Fruit fly (Drosophila melanogaster) whole organism, embryonic: Measurements from ENCODE around the gene SIFaR.
A peak's percentile ranks its signal among the peaks of the same experiment; 100 is the strongest.

ENCODE experiments used
- CG10565 ChIP-seq: fragments of 200-800 bp; sonication (Bioruptor generic); optimal IDR thresholded peaks from 3 replicates; lab custom pipeline; 2016; ENCODE audit warnings: missing biosample characterization, mild to moderate bottlenecking, missing genetic modification characterization
- CG10979 ChIP-seq: fragments of 200-800 bp; sonication (Bioruptor generic); optimal IDR thresholded peaks from 2 replicates; lab custom pipeline; 2018; ENCODE audit warnings: missing biosample characterization, mild to moderate bottlenecking, missing genetic modification characterization, moderate library complexity
- CG12299 ChIP-seq: fragments of 200-800 bp; sonication (Bioruptor generic); optimal IDR thresholded peaks from 2 replicates; lab custom pipeline; 2018; ENCODE audit warnings: missing biosample characterization, mild to moderate bottlenecking, missing genetic modification characterization
- CG1233 ChIP-seq: fragments of 200-800 bp; sonication (Bioruptor generic); optimal IDR thresholded peaks from 4 replicates; lab custom pipeline; 2018; ENCODE audit warnings: missing biosample characterization, mild to moderate bottlenecking, missing genetic modification characterization
- CG12769 ChIP-seq: fragments of 200-800 bp; sonication (Bioruptor generic); optimal IDR thresholded peaks from 2 replicates; lab custom pipeline; 2019; ENCODE audit warnings: missing biosample characterization, mild to moderate bottlenecking, missing genetic modification characterization, moderate library complexity
- CG13775 ChIP-seq: fragments of 200-800 bp; sonication (Bioruptor generic); optimal IDR thresholded peaks from 3 replicates; lab custom pipeline; 2017; ENCODE audit warnings: missing biosample characterization, mild to moderate bottlenecking, missing genetic modification characterization
- CG14667 ChIP-seq: fragments of 200-800 bp; sonication (Bioruptor generic); IDR thresholded peaks from 2 replicates; pipeline ENCODE4 v1.3.6; 2022; ENCODE audit warnings: missing biosample characterization, missing genetic modification characterization
- CG14965 ChIP-seq: fragments of 200-800 bp; sonication (Bioruptor generic); optimal IDR thresholded peaks from 2 replicates; lab custom pipeline; 2016; ENCODE audit warnings: missing biosample characterization, missing genetic modification characterization, borderline replicate concordance
- CG17186 ChIP-seq: fragments of 200-800 bp; sonication (Bioruptor generic); optimal IDR thresholded peaks from 3 replicates; lab custom pipeline; 2017; ENCODE audit warnings: missing biosample characterization, missing genetic modification reagents, missing genetic modification characterization
- CG17568 ChIP-seq: fragments of 200-800 bp; sonication (Bioruptor generic); optimal IDR thresholded peaks from 2 replicates; lab custom pipeline; 2018; ENCODE audit warnings: missing biosample characterization, mild to moderate bottlenecking, missing genetic modification characterization, moderate library complexity
- CG2712 ChIP-seq: fragments of 200-800 bp; optimal IDR thresholded peaks from 3 replicates; lab custom pipeline; 2019; ENCODE audit warnings: missing biosample characterization, mild to moderate bottlenecking, missing genetic modification characterization, moderate library complexity
- CG2889 ChIP-seq: fragments of 200-800 bp; sonication (Bioruptor generic); IDR thresholded peaks from 3 replicates; pipeline ENCODE4 v1.3.6; 2022; ENCODE audit warnings: missing biosample characterization, missing genetic modification characterization
- CG3163 ChIP-seq: fragments of 200-800 bp; sonication (Bioruptor generic); optimal IDR thresholded peaks from 3 replicates; lab custom pipeline; 2016; ENCODE audit warnings: missing biosample characterization, missing genetic modification characterization
- CG3838 ChIP-seq: fragments of 200-800 bp; sonication (Bioruptor generic); optimal IDR thresholded peaks from 3 replicates; lab custom pipeline; 2016; ENCODE audit warnings: missing biosample characterization, missing genetic modification characterization
- CG4820 ChIP-seq: fragments of 200-800 bp; sonication (Bioruptor generic); optimal IDR thresholded peaks from 3 replicates; lab custom pipeline; 2016; ENCODE audit warnings: missing biosample characterization, missing genetic modification characterization
- CG6272 ChIP-seq: fragments of 200-800 bp; sonication (Bioruptor generic); IDR thresholded peaks from 2 replicates; pipeline ENCODE4 v1.3.6; 2022; ENCODE audit warnings: missing biosample characterization, missing genetic modification characterization
- CG6654 ChIP-seq: fragments of 200-800 bp; sonication (Bioruptor generic); optimal IDR thresholded peaks from 2 replicates; lab custom pipeline; 2017; ENCODE audit warnings: missing biosample characterization, mild to moderate bottlenecking, missing genetic modification characterization
- CG8359 ChIP-seq: fragments of 200-800 bp; sonication (Bioruptor generic); optimal IDR thresholded peaks from 2 replicates; lab custom pipeline; 2017; ENCODE audit warnings: missing biosample characterization, mild to moderate bottlenecking, missing genetic modification characterization, borderline replicate concordance
- CG8388 ChIP-seq: fragments of 200-800 bp; sonication (Bioruptor generic); optimal IDR thresholded peaks from 2 replicates; lab custom pipeline; 2019; ENCODE audit warnings: missing biosample characterization, mild to moderate bottlenecking, missing genetic modification characterization, moderate library complexity
- CG9215 ChIP-seq: fragments of 200-800 bp; sonication (Bioruptor generic); IDR thresholded peaks from 2 replicates; pipeline ENCODE4 v1.3.6; 2022; ENCODE audit warnings: missing biosample characterization, missing genetic modification characterization
- CG9817 ChIP-seq: fragments of 200-800 bp; sonication (Bioruptor generic); optimal IDR thresholded peaks from 2 replicates; lab custom pipeline; 2018; ENCODE audit warnings: missing biosample characterization, mild to moderate bottlenecking, missing genetic modification characterization, moderate library complexity
- CTCF ChIP-seq: fragments of 200-800 bp; sonication (Bioruptor generic); optimal IDR thresholded peaks from 2 replicates; lab custom pipeline; 2017; ENCODE audit warnings: missing biosample characterization, mild to moderate bottlenecking, missing genetic modification characterization, moderate library complexity
- Camta ChIP-seq: fragments of 200-800 bp; sonication (Bioruptor generic); optimal IDR thresholded peaks from 2 replicates; lab custom pipeline; 2016; ENCODE audit warnings: missing biosample characterization, missing genetic modification characterization
- Deaf1 ChIP-seq: fragments of 200-800 bp; optimal IDR thresholded peaks from 3 replicates; lab custom pipeline; 2019; ENCODE audit warnings: missing biosample characterization, mild to moderate bottlenecking, missing genetic modification characterization, moderate library complexity
- Dip2 ChIP-seq: fragments of 200-800 bp; sonication (Bioruptor generic); IDR thresholded peaks from 2 replicates; pipeline ENCODE4 v1.3.6; 2022; ENCODE audit warnings: missing biosample characterization, missing genetic modification characterization
- Fer1 ChIP-seq: fragments of 200-800 bp; sonication (Bioruptor generic); optimal IDR thresholded peaks from 2 replicates; lab custom pipeline; 2017; ENCODE audit warnings: missing biosample characterization, mild to moderate bottlenecking, missing genetic modification characterization
- Gug ChIP-seq: fragments of 200-800 bp; sonication (Bioruptor generic); IDR thresholded peaks from 4 replicates; pipeline ENCODE4 v1.3.6; 2022; ENCODE audit warnings: missing biosample characterization, missing genetic modification characterization
- HmgD ChIP-seq: fragments of 200-800 bp; sonication (Bioruptor generic); optimal IDR thresholded peaks from 3 replicates; lab custom pipeline; 2016; ENCODE audit warnings: missing biosample characterization, missing genetic modification characterization
- Hr51 ChIP-seq, 2 experiments: fragments of 200-800 bp; sonication (Bioruptor generic); optimal IDR thresholded peaks; 2 replicates in 1 of 2; 3 replicates in 1 of 2; lab custom pipeline; 2016 to 2018; ENCODE audit warnings: missing biosample characterization in 2 of 2, missing genetic modification characterization in 2 of 2, mild to moderate bottlenecking in 1 of 2, moderate library complexity in 1 of 2
- MBD-R2 ChIP-seq: fragments of 200-800 bp; sonication (Bioruptor generic); IDR thresholded peaks from 2 replicates; pipeline ENCODE4 v1.3.6; 2022; ENCODE audit warnings: missing biosample characterization, missing genetic modification characterization
- Mes4 ChIP-seq: fragments of 200-800 bp; sonication (Bioruptor generic); optimal IDR thresholded peaks from 2 replicates; lab custom pipeline; 2016; ENCODE audit warnings: missing biosample characterization, missing genetic modification characterization
- NC2β ChIP-seq: fragments of 200-800 bp; sonication (Bioruptor generic); optimal IDR thresholded peaks from 2 replicates; lab custom pipeline; 2016; ENCODE audit warnings: missing biosample characterization, missing genetic modification characterization
- Vsx1 ChIP-seq: fragments of 200-800 bp; sonication (Bioruptor generic); optimal IDR thresholded peaks from 2 replicates; lab custom pipeline; 2017; ENCODE audit warnings: missing biosample characterization, mild to moderate bottlenecking, missing genetic modification characterization, missing genetic modification reagents
- al ChIP-seq: fragments of 200-800 bp; sonication (Bioruptor generic); IDR thresholded peaks from 2 replicates; pipeline ENCODE4 v1.3.6; 2022; ENCODE audit warnings: missing biosample characterization, missing genetic modification characterization
- bab2 ChIP-seq: fragments of 200-800 bp; sonication (Bioruptor generic); optimal IDR thresholded peaks from 2 replicates; lab custom pipeline; 2016; ENCODE audit warnings: missing biosample characterization, missing genetic modification characterization
- bigmax ChIP-seq: fragments of 200-800 bp; sonication (Bioruptor generic); optimal IDR thresholded peaks from 2 replicates; lab custom pipeline; 2018; ENCODE audit warnings: missing biosample characterization, mild to moderate bottlenecking, missing genetic modification characterization
- cad ChIP-seq: fragments of >200 bp; optimal IDR thresholded peaks from 2 replicates; lab custom pipeline; 2017; ENCODE audit warnings: missing biosample characterization, missing genetic modification characterization
- chn ChIP-seq: fragments of 200-800 bp; sonication (Bioruptor generic); optimal IDR thresholded peaks from 2 replicates; lab custom pipeline; 2016; ENCODE audit warnings: missing biosample characterization, missing genetic modification characterization
- croc ChIP-seq: fragments of 200-800 bp; sonication (Bioruptor generic); conservative IDR thresholded peaks from 3 replicates; pipeline ENCODE4 v1.3.6; 2022; ENCODE audit warnings: missing biosample characterization, missing genetic modification characterization
- dimm ChIP-seq: fragments of 200-800 bp; sonication (Bioruptor generic); IDR thresholded peaks from 2 replicates; pipeline ENCODE4 v1.3.6; 2022; ENCODE audit warnings: missing biosample characterization, missing genetic modification characterization
- dpn ChIP-seq, 2 experiments: fragments of 200-800 bp; sonication (Bioruptor generic); optimal IDR thresholded peaks; 3 replicates each; lab custom pipeline; 2016; ENCODE audit warnings: missing biosample characterization in 2 of 2, missing genetic modification characterization in 2 of 2
- esg ChIP-seq: fragments of 200-800 bp; sonication (Bioruptor generic); conservative IDR thresholded peaks from 2 replicates; pipeline ENCODE4 v1.3.6; 2022; ENCODE audit warnings: missing biosample characterization, missing genetic modification characterization
- hth ChIP-seq: fragments of >200 bp; optimal IDR thresholded peaks from 2 replicates; lab custom pipeline; 2017; ENCODE audit warnings: inconsistent platforms
- kah ChIP-seq: fragments of 200-800 bp; sonication (Bioruptor generic); optimal IDR thresholded peaks from 2 replicates; lab custom pipeline; 2018; ENCODE audit warnings: missing biosample characterization, mild to moderate bottlenecking, missing genetic modification characterization
- kay ChIP-seq: fragments of 200-800 bp; sonication (Bioruptor generic); optimal IDR thresholded peaks from 2 replicates; lab custom pipeline; 2016; ENCODE audit warnings: missing biosample characterization, missing genetic modification characterization
- lola ChIP-seq, 3 experiments: fragments of >200 bp in 2 of 3; fragments of 200-800 bp in 1 of 3; sonication (Bioruptor generic) in 1 of 3; optimal IDR thresholded peaks; 2 replicates each; lab custom pipeline; 2017 to 2019; ENCODE audit warnings: missing biosample characterization in 3 of 3, missing genetic modification characterization in 3 of 3, mild to moderate bottlenecking in 1 of 3, moderate library complexity in 1 of 3
- mam ChIP-seq: fragments of 200-800 bp; sonication (Bioruptor generic); optimal IDR thresholded peaks from 3 replicates; lab custom pipeline; 2016; ENCODE audit warnings: missing biosample characterization, missing genetic modification characterization
- nau ChIP-seq: fragments of 200-800 bp; sonication (Bioruptor generic); optimal IDR thresholded peaks from 3 replicates; lab custom pipeline; 2017; ENCODE audit warnings: missing biosample characterization, mild to moderate bottlenecking, missing genetic modification characterization, missing genetic modification reagents
- org-1 ChIP-seq: fragments of 200-800 bp; sonication (Bioruptor generic); optimal IDR thresholded peaks from 2 replicates; lab custom pipeline; 2017; ENCODE audit warnings: missing biosample characterization, missing genetic modification characterization
- p53 ChIP-seq: fragments of 200-800 bp; sonication (Bioruptor generic); optimal IDR thresholded peaks from 2 replicates; lab custom pipeline; 2016; ENCODE audit warnings: missing biosample characterization, missing genetic modification characterization
- pita ChIP-seq: fragments of 200-800 bp; sonication (Bioruptor generic); optimal IDR thresholded peaks from 2 replicates; lab custom pipeline; 2017; ENCODE audit warnings: missing biosample characterization, mild to moderate bottlenecking, missing genetic modification characterization
- pnt ChIP-seq: fragments of 200-800 bp; sonication (Bioruptor generic); optimal IDR thresholded peaks from 3 replicates; lab custom pipeline; 2016; ENCODE audit warnings: missing biosample characterization, missing genetic modification characterization
- schlank ChIP-seq: fragments of 200-800 bp; sonication (Bioruptor generic); optimal IDR thresholded peaks from 2 replicates; lab custom pipeline; 2018; ENCODE audit warnings: missing biosample characterization, mild to moderate bottlenecking, missing genetic modification characterization

Gene SIFaR

DNA sequence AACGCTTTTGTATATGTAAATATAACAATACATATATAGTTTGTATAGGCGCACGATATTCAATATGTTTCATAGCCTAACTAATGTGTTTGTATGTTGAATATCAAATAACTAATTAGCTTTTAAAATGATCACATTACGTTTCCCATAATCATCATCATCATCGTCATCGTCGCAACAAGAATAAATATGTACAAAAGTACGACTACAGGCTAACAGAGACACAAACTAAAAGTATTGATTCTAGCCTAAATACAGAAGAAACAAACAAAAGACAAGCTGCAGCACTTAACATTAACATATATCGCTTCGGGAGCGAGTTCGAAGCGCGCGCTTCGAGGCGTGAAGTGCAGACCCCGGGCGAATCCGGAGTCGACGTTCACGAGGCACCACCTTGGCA, 22.6 kb downstream of the SIFaR start (continued):
- no peak for TF ChIP-seq MBD-R2 (GFP tag; lab: Robert Waterston, UW)
- no peak for TF ChIP-seq cad (GFP tag; lab: Kevin White, UChicago)
- TF ChIP-seq CG17568 (GFP tag; lab: Kevin White, UChicago) = peak; percentile 66
- no peak for TF ChIP-seq Gug (GFP tag; lab: Robert Waterston, UW)
- no peak for TF ChIP-seq dpn (GFP tag; optimal IDR thresholded peaks at IDR 0.05; lab: Kevin White, UChicago)
- TF ChIP-seq CG6654 = no peak
- no peak for TF ChIP-seq chn
- TF ChIP-seq CG10565 (GFP tag; lab: Kevin White, UChicago) = no peak
- no peak for TF ChIP-seq CG10979 (tag; lab: Kevin White, UChicago)
- peak; percentile 42 for TF ChIP-seq Fer1 (GFP tag; lab: Kevin White, UChicago)
- TF ChIP-seq Hr51 (GFP tag; optimal IDR thresholded peaks at IDR 0.05; lab: Kevin White, UChicago) = no peak
- no peak for TF ChIP-seq hth (lab: Kevin White, UChicago)
- no peak for TF ChIP-seq pnt
- peak; percentile 13 for TF ChIP-seq CG12769 (tag; lab: Kevin White, UChicago)
- no peak for TF ChIP-seq CG3163 (GFP tag; lab: Kevin White, UChicago)
- TF ChIP-seq CG6272 (GFP tag; lab: Robert Waterston, UW) = no peak
- TF ChIP-seq pita = no peak
- no peak for TF ChIP-seq CG2889 (GFP tag; lab: Robert Waterston, UW)
- TF ChIP-seq p53 (GFP tag; lab: Kevin White, UChicago) = no peak
- no peak for TF ChIP-seq HmgD (GFP tag; lab: Kevin White, UChicago)
- no peak for TF ChIP-seq Mes4 (GFP tag; lab: Kevin White, UChicago)
- no peak for TF ChIP-seq Dip2 (GFP tag; lab: Robert Waterston, UW)
- peak; percentile 22 for TF ChIP-seq CG8359 (GFP tag; lab: Kevin White, UChicago)
- peak; percentile 26 for TF ChIP-seq CG3838 (GFP tag; lab: Kevin White, UChicago)
- TF ChIP-seq lola (GFP tag; optimal IDR thresholded peaks at IDR 0.05; lab: Kevin White, UChicago) = no peak
- TF ChIP-seq CG17186 = no peak
- TF ChIP-seq dimm (GFP tag; lab: Robert Waterston, UW) = no peak
- no peak for TF ChIP-seq org-1 (GFP tag; lab: Kevin White, UChicago)
- no peak for TF ChIP-seq CTCF (GFP tag; lab: Kevin White, UChicago)
- TF ChIP-seq kay (GFP tag; lab: Kevin White, UChicago) = no peak
- TF ChIP-seq CG1233 = peak; percentile 35
- TF ChIP-seq CG9817 = no peak
- TF ChIP-seq mam = no peak
- no peak for TF ChIP-seq Camta (GFP tag; lab: Kevin White, UChicago)
- TF ChIP-seq CG14667 (GFP tag; lab: Robert Waterston, UW) = no peak
- TF ChIP-seq CG9215 (GFP tag; lab: Robert Waterston, UW) = no peak
- TF ChIP-seq CG2712 (tag; lab: Kevin White, UChicago) = no peak
- TF ChIP-seq esg (GFP tag; lab: Robert Waterston, UW) = no peak
- TF ChIP-seq Deaf1 (tag; lab: Kevin White, UChicago) = no peak
- no peak for TF ChIP-seq CG13775
- TF ChIP-seq CG12299 (tag; lab: Kevin White, UChicago) = no peak
- peak; percentile 51 for TF ChIP-seq Vsx1 (GFP tag; lab: Kevin White, UChicago)
- no peak for TF ChIP-seq NC2β (GFP tag; lab: Kevin White, UChicago)
- no peak for TF ChIP-seq bigmax (GFP tag; lab: Kevin White, UChicago)
- no peak for TF ChIP-seq al
- TF ChIP-seq CG4820 (GFP tag; lab: Kevin White, UChicago) = no peak
- TF ChIP-seq croc (GFP tag; lab: Robert Waterston, UW) = no peak
- TF ChIP-seq kah (GFP tag; lab: Kevin White, UChicago) = no peak
- peak; percentile 65 for TF ChIP-seq nau (GFP tag; lab: Kevin White, UChicago)
- TF ChIP-seq CG14965 (GFP tag; lab: Kevin White, UChicago) = no peak
- TF ChIP-seq bab2 (GFP tag; lab: Kevin White, UChicago) = no peak
- no peak for TF ChIP-seq schlank (tag; lab: Kevin White, UChicago)
- no peak for TF ChIP-seq CG8388 (GFP tag; lab: Kevin White, UChicago)
